Fruit fly (Drosophila melanogaster): ENCODE data around the gene CG43145.

Gene CG43145

dm6 chr2L:3703260-3703659, 1.6 kb downstream of the CG43145 start, which contains the start of gene CG2816 (continued):
- TF ChIP-seq eg (GFP tag; IDR thresholded peaks at IDR 0.05) (peak; percentile 97), CG31627 (GFP tag; optimal IDR thresholded peaks at IDR 0.05) (peak; percentile 89), net (GFP tag; optimal IDR thresholded peaks at IDR 0.05) (peak; percentile 85), svp (GFP tag) (peak; percentile 85), CG1621 (tag; optimal IDR thresholded peaks at IDR 0.05) (no peak), CG11294 (GFP tag; IDR thresholded peaks at IDR 0.05) (peak; percentile 92), CG10631 (GFP tag; optimal IDR thresholded peaks at IDR 0.05) (peak; percentile 76), CG3032 (tag; optimal IDR thresholded peaks at IDR 0.05) (no peak), CG32006 (GFP tag; optimal IDR thresholded peaks at IDR 0.05) (peak; percentile 86), fd85E (GFP tag; optimal IDR thresholded peaks at IDR 0.05) (peak; percentile 8), CG11762 (GFP tag; optimal IDR thresholded peaks at IDR 0.05; ENCODE audit: insufficient read depth) (peak; percentile 70), CG6163 (GFP tag; IDR thresholded peaks at IDR 0.05) (peak; percentile 96), spab (GFP tag; optimal IDR thresholded peaks at IDR 0.05) (peak; percentile 21), achi (GFP tag; optimal IDR thresholded peaks at IDR 0.05) (peak; percentile 77), CG16779 (tag; optimal IDR thresholded peaks at IDR 0.05) (peak; percentile 56), Smox (GFP tag; optimal IDR thresholded peaks at IDR 0.05) (peak; percentile 82), Lpt (GFP tag; optimal IDR thresholded peaks at IDR 0.05) (peak; percentile 84), fkh (GFP tag; optimal IDR thresholded peaks at IDR 0.05) (peak; percentile 11), Sox102F (GFP tag; optimal IDR thresholded peaks at IDR 0.05) (peak; percentile 83), CG6808 (GFP tag; optimal IDR thresholded peaks at IDR 0.05) (peak; percentile 48), Hr39 (GFP tag; optimal IDR thresholded peaks at IDR 0.05) (peak; percentile 92), CG34406 (GFP tag; optimal IDR thresholded peaks at IDR 0.05) (peak; percentile 67), CG8632 (GFP tag; optimal IDR thresholded peaks at IDR 0.05) (peak; percentile 50), CG8119 (GFP tag; IDR thresholded peaks at IDR 0.05) (peak; percentile 95), Met (GFP tag; optimal IDR thresholded peaks at IDR 0.05) (peak; percentile 86), topi (GFP tag; optimal IDR thresholded peaks at IDR 0.05) (peak; percentile 76), Gug (GFP tag; IDR thresholded peaks at IDR 0.05) (peak; percentile 90), cyc (GFP tag; optimal IDR thresholded peaks at IDR 0.05) (peak; percentile 84), Eip75B (GFP tag; optimal IDR thresholded peaks at IDR 0.05) (peak; percentile 72), esn (GFP tag; optimal IDR thresholded peaks at IDR 0.05) (peak; percentile 88), fd59A (GFP tag; optimal IDR thresholded peaks at IDR 0.05) (peak; percentile 40), CG11902 (GFP tag; optimal IDR thresholded peaks at IDR 0.05) (peak; percentile 76), Hr4 (GFP tag; optimal IDR thresholded peaks at IDR 0.05) (peak; percentile 85)

dm6 chr2L:3705438-3705921, 3.9 kb downstream of the CG43145 start, which contains the start of gene CG31778:
Gene CG31778 (minus strand): TSS chr2L:3705488.
- TF ChIP-seq Hr4 (GFP tag; optimal IDR thresholded peaks at IDR 0.05) (peak; percentile 62), net (GFP tag; optimal IDR thresholded peaks at IDR 0.05) (peak; percentile 67), Eip75B (GFP tag; optimal IDR thresholded peaks at IDR 0.05) (peak; percentile 77), CG11762 (GFP tag; optimal IDR thresholded peaks at IDR 0.05; ENCODE audit: insufficient read depth) (peak; percentile 48), CG8319 (GFP tag; optimal IDR thresholded peaks at IDR 0.05) (peak; percentile 46), svp (GFP tag) (peak; percentile 97), Ets21C (GFP tag; optimal IDR thresholded peaks at IDR 0.05) (peak; percentile 76), Met (GFP tag; optimal IDR thresholded peaks at IDR 0.05) (peak; percentile 86), lz (GFP tag; optimal IDR thresholded peaks at IDR 0.05) (peak; percentile 88), fd85E (GFP tag; optimal IDR thresholded peaks at IDR 0.05) (peak; percentile 6), OdsH (GFP tag; optimal IDR thresholded peaks at IDR 0.05) (peak; percentile 70), Sox14 (GFP tag; optimal IDR thresholded peaks at IDR 0.05) (peak; percentile 88), fkh (GFP tag; optimal IDR thresholded peaks at IDR 0.05) (no peak), Gug (GFP tag; IDR thresholded peaks at IDR 0.05) (0 out of 2 replicates have a peak, but pooled peaks have one; percentile 37), CG31627 (GFP tag; optimal IDR thresholded peaks at IDR 0.05) (peak; percentile 89), Smox (GFP tag; optimal IDR thresholded peaks at IDR 0.05) (peak; percentile 85), CG34406 (GFP tag; optimal IDR thresholded peaks at IDR 0.05) (peak; percentile 64), CG32006 (GFP tag; optimal IDR thresholded peaks at IDR 0.05) (peak; percentile 69), cyc (GFP tag; optimal IDR thresholded peaks at IDR 0.05) (peak; percentile 82), CG10631 (GFP tag; optimal IDR thresholded peaks at IDR 0.05) (peak; percentile 57), Ets96B (tag; optimal IDR thresholded peaks at IDR 0.05) (peak; percentile 79), Blimp-1 (GFP tag; optimal IDR thresholded peaks at IDR 0.05) (peak; percentile 67), esn (GFP tag; optimal IDR thresholded peaks at IDR 0.05) (peak; percentile 93), acj6 (GFP tag; optimal IDR thresholded peaks at IDR 0.05) (peak; percentile 76), topi (GFP tag; optimal IDR thresholded peaks at IDR 0.05) (peak; percentile 84), CG3919 (GFP tag; optimal IDR thresholded peaks at IDR 0.05) (peak; percentile 73), spab (GFP tag; optimal IDR thresholded peaks at IDR 0.05) (peak; percentile 66), Eip93F (GFP tag; optimal IDR thresholded peaks at IDR 0.05) (no peak), pdm3 (GFP tag; optimal IDR thresholded peaks at IDR 0.05) (peak; percentile 83), ss (GFP tag; optimal IDR thresholded peaks at IDR 0.05) (peak; percentile 31 to 53), CG16779 (tag; optimal IDR thresholded peaks at IDR 0.05) (peak; percentile 62), dsx (GFP tag; optimal IDR thresholded peaks at IDR 0.05; ENCODE audit: poor library complexity, severe bottlenecking) (peak; percentile 60), CG4318 (GFP tag; optimal IDR thresholded peaks at IDR 0.05) (peak; percentile 24), CG6808 (GFP tag; optimal IDR thresholded peaks at IDR 0.05) (peak; percentile 67)
